Fruit fly (Drosophila melanogaster) whole organism, prepupa: ENCODE data around the gene CG14414.

ENCODE experiments used
- CG3032 ChIP-seq: fragments of 200-800 bp; optimal IDR thresholded peaks from 2 replicates; lab custom pipeline; 2019; ENCODE audit warnings: missing biosample characterization, mild to moderate bottlenecking, missing genetic modification characterization, moderate library complexity
- CG31627 ChIP-seq: fragments of 200-800 bp; sonication (Bioruptor generic); optimal IDR thresholded peaks from 3 replicates; lab custom pipeline; 2016; ENCODE audit warnings: missing biosample characterization, missing genetic modification characterization
- CG6163 ChIP-seq: fragments of 200-800 bp; sonication (Bioruptor generic); IDR thresholded peaks from 3 replicates; pipeline ENCODE4 v1.3.6; 2022; ENCODE audit warnings: missing biosample characterization, missing genetic modification characterization
- Eip78C ChIP-seq: fragments of 200-800 bp; sonication (Bioruptor generic); peaks from one replicate; lab custom pipeline; 2016; ENCODE audit warnings: missing biosample characterization, missing genetic modification characterization
- Lpt ChIP-seq: fragments of 200-800 bp; sonication (Bioruptor generic); optimal IDR thresholded peaks from 3 replicates; lab custom pipeline; 2016; ENCODE audit warnings: missing biosample characterization, missing genetic modification characterization
- Sox102F ChIP-seq: fragments of 200-800 bp; sonication (Bioruptor generic); optimal IDR thresholded peaks from 2 replicates; lab custom pipeline; 2016; ENCODE audit warnings: missing biosample characterization, mild to moderate bottlenecking, missing genetic modification characterization
- acj6 ChIP-seq: fragments of 200-800 bp; sonication (Bioruptor generic); optimal IDR thresholded peaks from 3 replicates; lab custom pipeline; 2016; ENCODE audit warnings: missing biosample characterization, missing genetic modification characterization
- cyc ChIP-seq: fragments of 200-800 bp; sonication (Bioruptor generic); optimal IDR thresholded peaks from 3 replicates; lab custom pipeline; 2016; ENCODE audit warnings: missing biosample characterization, missing genetic modification characterization
- dac ChIP-seq: fragments of 200-800 bp; sonication (Bioruptor generic); optimal IDR thresholded peaks from 2 replicates; lab custom pipeline; 2017; ENCODE audit warnings: missing biosample characterization, mild to moderate bottlenecking, missing genetic modification characterization
- eg ChIP-seq: fragments of 200-800 bp; sonication (Bioruptor generic); IDR thresholded peaks from 3 replicates; pipeline ENCODE4 v1.3.6; 2022; ENCODE audit warnings: missing biosample characterization, missing genetic modification characterization
- fd85E ChIP-seq: fragments of 200-800 bp; sonication (Bioruptor generic); optimal IDR thresholded peaks from 3 replicates; lab custom pipeline; 2016; ENCODE audit warnings: missing biosample characterization, missing genetic modification characterization
- spab ChIP-seq: fragments of 200-800 bp; sonication (Bioruptor generic); optimal IDR thresholded peaks from 2 replicates; lab custom pipeline; 2017; ENCODE audit warnings: missing biosample characterization, mild to moderate bottlenecking, missing genetic modification characterization, missing genetic modification reagents
- svp ChIP-seq: fragments of 200-800 bp; sonication (Bioruptor generic); peaks from one replicate; lab custom pipeline; 2016; ENCODE audit warnings: missing biosample characterization, missing genetic modification characterization
- vri ChIP-seq: fragments of 200-800 bp; sonication (Bioruptor generic); optimal IDR thresholded peaks from 3 replicates; lab custom pipeline; 2016; ENCODE audit warnings: missing biosample characterization, mild to moderate bottlenecking, missing genetic modification characterization

dm6 chrX:14627080-14627796 is 46.8 kb downstream of the CG14414 start:
- peak; percentile 30; the same call in 1 of the 3 replicates for TF ChIP-seq CG6163 (GFP tag; lab: Robert Waterston, UW)
- no peak for TF ChIP-seq Lpt (GFP tag; lab: Kevin White, UChicago)
- TF ChIP-seq cyc (GFP tag; lab: Kevin White, UChicago): no peak
- TF ChIP-seq CG31627 (GFP tag; lab: Kevin White, UChicago): peak; percentile 9
- TF ChIP-seq CG3032 (tag; lab: Kevin White, UChicago): peak; percentile 38
- peak; percentile 8 for TF ChIP-seq acj6 (GFP tag; lab: Kevin White, UChicago)
- no peak for TF ChIP-seq fd85E (GFP tag; lab: Kevin White, UChicago)
- TF ChIP-seq Sox102F (GFP tag; lab: Kevin White, UChicago): peak; percentile 24
- TF ChIP-seq spab (GFP tag; lab: Kevin White, UChicago): peak; percentile 9
- no peak for TF ChIP-seq dac (GFP tag; lab: Kevin White, UChicago)
- TF ChIP-seq eg (GFP tag; lab: Robert Waterston, UW): 0 out of 3 replicates have a peak, but pooled peaks have one; percentile 20
- no peak for TF ChIP-seq vri (GFP tag; lab: Kevin White, UChicago)
- TF ChIP-seq svp (GFP tag; lab: Kevin White, UChicago): peak; percentile 39
- TF ChIP-seq Eip78C (GFP tag; lab: Kevin White, UChicago): peak; percentile 68
